Worm (Caenorhabditis elegans) whole organism, L3 larva: ENCODE results near the gene C01G12.16.

Experiments used
- R02D3.7 ChIP-seq: fragments of 150-350 bp; optimal IDR thresholded peaks from 2 replicates; lab custom pipeline; 2014; ENCODE audit warnings: missing biosample characterization, missing genetic modification characterization
- ZK546.5 ChIP-seq: sonication (generic microtip); optimal IDR thresholded peaks from 2 replicates; lab custom pipeline; 2017; ENCODE audit warnings: missing biosample characterization, missing genetic modification characterization
- aly-2 ChIP-seq: fragments of 150-350 bp; optimal IDR thresholded peaks from 2 replicates; lab custom pipeline; 2014; ENCODE audit warnings: missing biosample characterization, missing genetic modification characterization
- ama-1 ChIP-seq: fragments of 150-350 bp; optimal IDR thresholded peaks from 2 replicates; lab custom pipeline; 2018
- ceh-16 ChIP-seq: sonication (generic microtip); optimal IDR thresholded peaks from 2 replicates; lab custom pipeline; 2017; ENCODE audit warnings: missing biosample characterization, missing genetic modification characterization
- ceh-28 ChIP-seq: fragments of 150-350 bp; optimal IDR thresholded peaks from 2 replicates; lab custom pipeline; 2014; ENCODE audit warnings: missing biosample characterization, missing genetic modification reagents, missing genetic modification characterization
- ceh-82 ChIP-seq: fragments of 150-350 bp; optimal IDR thresholded peaks from 2 replicates; lab custom pipeline; 2014; ENCODE audit warnings: missing biosample characterization, missing genetic modification characterization
- ceh-9 ChIP-seq: sonication (generic microtip); optimal IDR thresholded peaks from 2 replicates; lab custom pipeline; 2018; ENCODE audit warnings: missing biosample characterization, missing genetic modification characterization
- egl-5 ChIP-seq: fragments of 150-350 bp; optimal IDR thresholded peaks from 2 replicates; lab custom pipeline; 2017; ENCODE audit warnings: missing biosample characterization, missing genetic modification reagents, missing genetic modification characterization, inconsistent platforms
- elt-1 ChIP-seq: fragments of 150-350 bp; optimal IDR thresholded peaks from 2 replicates; lab custom pipeline; 2014; ENCODE audit warnings: missing biosample characterization, missing genetic modification characterization
- elt-2 ChIP-seq: sonication (generic microtip); optimal IDR thresholded peaks from 2 replicates; lab custom pipeline; 2016; ENCODE audit warnings: missing genetic modification reagents, mild to moderate bottlenecking, missing genetic modification characterization, missing compliant biosample characterization
- elt-3 ChIP-seq, 3 experiments: fragments of 150-350 bp in 1 of 3; sonication (generic microtip) in 2 of 3; optimal IDR thresholded peaks; 2 replicates in 2 of 3; 4 replicates in 1 of 3; lab custom pipeline; 2014 to 2017; ENCODE audit warnings: missing biosample characterization in 3 of 3, missing genetic modification characterization in 3 of 3
- fkh-10 ChIP-seq: sonication (generic microtip); optimal IDR thresholded peaks from 2 replicates; lab custom pipeline; 2017; ENCODE audit warnings: missing biosample characterization, missing genetic modification reagents, missing genetic modification characterization
- fos-1 ChIP-seq: fragments of 150-350 bp; optimal IDR thresholded peaks from 2 replicates; lab custom pipeline; 2014; ENCODE audit warnings: missing biosample characterization, missing genetic modification characterization
- hmg-11 ChIP-seq: sonication (generic microtip); optimal IDR thresholded peaks from 2 replicates; lab custom pipeline; 2016; ENCODE audit warnings: missing genetic modification characterization, missing compliant biosample characterization
- jun-1 ChIP-seq: fragments of 150-350 bp; optimal IDR thresholded peaks from 2 replicates; lab custom pipeline; 2014; ENCODE audit warnings: missing biosample characterization, missing genetic modification reagents, missing genetic modification characterization
- lin-15B ChIP-seq: fragments of 150-350 bp; optimal IDR thresholded peaks from 2 replicates; lab custom pipeline; 2014; ENCODE audit warnings: missing biosample characterization, missing genetic modification characterization
- lin-39 ChIP-seq: fragments of 150-350 bp; optimal IDR thresholded peaks from 2 replicates; lab custom pipeline; 2018; ENCODE audit warnings: missing biosample characterization, missing genetic modification reagents, missing genetic modification characterization
- lsy-12 ChIP-seq: sonication (generic microtip); optimal IDR thresholded peaks from 2 replicates; lab custom pipeline; 2016; ENCODE audit warnings: mild to moderate bottlenecking, missing genetic modification characterization, missing compliant biosample characterization
- mdl-1 ChIP-seq: fragments of 150-350 bp; optimal IDR thresholded peaks from 2 replicates; lab custom pipeline; 2014; ENCODE audit warnings: missing biosample characterization, missing genetic modification characterization
- mml-1 ChIP-seq: fragments of 150-350 bp; sonication (generic microtip); optimal IDR thresholded peaks from 3 replicates; lab custom pipeline; 2014; ENCODE audit warnings: missing biosample characterization, missing genetic modification characterization
- nfya-1 ChIP-seq: sonication (generic microtip); optimal IDR thresholded peaks from 2 replicates; lab custom pipeline; 2017; ENCODE audit warnings: missing genetic modification characterization, mild to moderate bottlenecking, missing compliant biosample characterization, antibody characterized with exemption, moderate library complexity; ENCODE audit not compliant: insufficient read depth
- nhr-11 ChIP-seq: fragments of 150-350 bp; optimal IDR thresholded peaks from 2 replicates; lab custom pipeline; 2014; ENCODE audit warnings: missing biosample characterization, missing genetic modification characterization
- nhr-23 ChIP-seq: fragments of 150-350 bp; optimal IDR thresholded peaks from 2 replicates; lab custom pipeline; 2014; ENCODE audit warnings: missing biosample characterization, missing genetic modification reagents, missing genetic modification characterization
- nhr-237 ChIP-seq: fragments of 150-350 bp; optimal IDR thresholded peaks from 2 replicates; lab custom pipeline; 2014; ENCODE audit warnings: missing biosample characterization, missing genetic modification characterization
- nhr-25 ChIP-seq: sonication (generic microtip); optimal IDR thresholded peaks from 2 replicates; lab custom pipeline; 2017; ENCODE audit warnings: missing biosample characterization, missing genetic modification characterization
- nhr-28 ChIP-seq: fragments of 150-350 bp; optimal IDR thresholded peaks from 2 replicates; lab custom pipeline; 2014; ENCODE audit warnings: missing biosample characterization, missing genetic modification characterization
- nhr-43 ChIP-seq: sonication (generic microtip); optimal IDR thresholded peaks from 2 replicates; lab custom pipeline; 2016; ENCODE audit warnings: mild to moderate bottlenecking, missing genetic modification characterization, missing compliant biosample characterization; ENCODE audit not compliant: poor library complexity, severe bottlenecking
- nhr-67 ChIP-seq: fragments of 150-350 bp; optimal IDR thresholded peaks from 2 replicates; lab custom pipeline; 2014; ENCODE audit warnings: missing biosample characterization, missing genetic modification characterization
- nhr-76 ChIP-seq: fragments of 150-350 bp; sonication (generic microtip); optimal IDR thresholded peaks from 5 replicates; lab custom pipeline; 2014; ENCODE audit warnings: missing biosample characterization, missing genetic modification characterization
- nhr-77 ChIP-seq: fragments of 150-350 bp; optimal IDR thresholded peaks from 2 replicates; lab custom pipeline; 2014; ENCODE audit warnings: missing biosample characterization, missing genetic modification characterization
- pha-4 ChIP-seq: fragments of 150-350 bp; optimal IDR thresholded peaks from 2 replicates; lab custom pipeline; 2014; ENCODE audit warnings: missing biosample characterization, missing genetic modification reagents, missing genetic modification characterization
- sea-2 ChIP-seq: fragments of 150-350 bp; sonication (generic microtip); optimal IDR thresholded peaks from 4 replicates; lab custom pipeline; 2014; ENCODE audit warnings: missing biosample characterization, missing genetic modification reagents, missing genetic modification characterization
- skn-1 ChIP-seq: fragments of 150-350 bp; optimal IDR thresholded peaks from 2 replicates; lab custom pipeline; 2014; ENCODE audit warnings: missing biosample characterization, missing genetic modification characterization
- snpc-4 ChIP-seq: fragments of 150-350 bp; optimal IDR thresholded peaks from 2 replicates; lab custom pipeline; 2014; ENCODE audit warnings: missing biosample characterization, missing genetic modification characterization
- tbx-2 ChIP-seq: sonication (generic microtip); optimal IDR thresholded peaks from 2 replicates; lab custom pipeline; 2016; ENCODE audit warnings: mild to moderate bottlenecking, missing genetic modification characterization, missing compliant biosample characterization
- unc-62 ChIP-seq: fragments of 150-350 bp; sonication (generic microtip); optimal IDR thresholded peaks from 4 replicates; lab custom pipeline; 2014; ENCODE audit warnings: missing biosample characterization, missing genetic modification reagents, missing genetic modification characterization
- zag-1 ChIP-seq: fragments of 150-350 bp; optimal IDR thresholded peaks from 2 replicates; lab custom pipeline; 2014; ENCODE audit warnings: missing biosample characterization, missing genetic modification characterization
- ztf-4 ChIP-seq: fragments of 150-350 bp; optimal IDR thresholded peaks from 2 replicates; lab custom pipeline; 2014; ENCODE audit warnings: missing biosample characterization, missing genetic modification characterization

The C01G12.16 gene

DNA sequence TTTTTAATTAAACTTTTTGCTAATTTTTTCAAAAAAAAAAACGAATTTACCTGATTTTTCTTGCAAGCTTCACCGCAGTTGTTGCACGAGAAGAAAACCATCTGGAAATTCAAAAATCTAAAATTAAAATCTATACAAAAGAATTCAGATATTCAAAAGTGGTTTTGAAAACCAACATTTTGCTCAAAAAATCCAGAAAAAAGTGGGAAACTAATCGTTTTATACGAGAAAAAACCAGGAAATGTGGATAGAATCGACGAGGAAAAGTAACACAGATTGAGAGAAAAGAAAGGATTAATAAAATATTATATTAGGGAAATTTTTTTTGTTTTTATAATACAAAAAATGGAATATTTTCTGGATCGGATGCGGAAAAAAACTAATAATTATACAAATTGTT, 3.0 kb downstream of the C01G12.16 start, which contains the start of gene C16C10.8:
Gene C16C10.8 (minus strand): TSS at position 101 of the 400 bp plus-strand sequence.
- TF ChIP-seq ceh-16 (tag; lab: Kevin White, UChicago) (no peak), mml-1 (tag; lab: Kevin White, UChicago) (no peak), elt-1 (tag; lab: Kevin White, UChicago) (no peak), fos-1 (tag; lab: Kevin White, UChicago) (no peak), ztf-4 (tag; lab: Kevin White, UChicago) (no peak), aly-2 (tag; lab: Kevin White, UChicago) (no peak), nhr-11 (tag; lab: Kevin White, UChicago) (no peak), elt-2 (tag; lab: Kevin White, UChicago) (no peak), unc-62 (GFP tag; lab: Kevin White, UChicago) (no peak), zag-1 (tag; lab: Kevin White, UChicago) (no peak), nhr-23 (tag; lab: Kevin White, UChicago) (no peak), ceh-28 (tag; lab: Kevin White, UChicago) (no peak), pha-4 (tag; lab: Kevin White, UChicago) (no peak), lin-15B (tag; lab: Kevin White, UChicago) (no peak), hmg-11 (no peak), R02D3.7 (tag; lab: Kevin White, UChicago) (no peak), elt-3 (tag; optimal IDR thresholded peaks at IDR 0.05; lab: Kevin White, UChicago) (no peak)
- TF ChIP-seq, all 47 proteins: peak for 0

DNA sequence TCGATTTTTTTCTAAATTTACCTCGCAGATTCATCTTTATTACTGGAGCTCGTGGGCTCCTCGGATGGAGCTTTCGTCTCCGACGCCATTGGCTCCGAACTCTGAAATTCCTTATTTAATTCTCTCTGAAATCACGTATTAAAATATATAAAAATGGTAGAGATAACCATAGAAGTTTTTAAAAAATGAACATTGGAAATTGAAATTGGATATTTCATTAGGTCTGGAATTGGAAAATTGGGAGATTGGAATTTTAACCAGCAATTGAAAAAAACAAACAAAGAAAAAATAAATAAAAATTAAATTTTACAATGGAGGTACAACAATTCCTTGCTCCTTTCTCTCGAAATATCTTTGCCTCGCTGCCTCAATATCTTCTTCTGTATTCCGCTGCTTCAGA, 5.7 kb downstream of the C01G12.16 start, which contains the start of gene rnf-5:
Gene rnf-5 (minus strand): TSS at position 101 of the 400 bp plus-strand sequence.
- TF ChIP-seq nfya-1 (tag; lab: Kevin White, UChicago) (no peak), nhr-67 (no peak), egl-5 (no peak), ceh-9 (tag; lab: Kevin White, UChicago) (no peak), jun-1 (tag; lab: Kevin White, UChicago) (no peak), nhr-11 (tag; lab: Kevin White, UChicago) (no peak)

DNA sequence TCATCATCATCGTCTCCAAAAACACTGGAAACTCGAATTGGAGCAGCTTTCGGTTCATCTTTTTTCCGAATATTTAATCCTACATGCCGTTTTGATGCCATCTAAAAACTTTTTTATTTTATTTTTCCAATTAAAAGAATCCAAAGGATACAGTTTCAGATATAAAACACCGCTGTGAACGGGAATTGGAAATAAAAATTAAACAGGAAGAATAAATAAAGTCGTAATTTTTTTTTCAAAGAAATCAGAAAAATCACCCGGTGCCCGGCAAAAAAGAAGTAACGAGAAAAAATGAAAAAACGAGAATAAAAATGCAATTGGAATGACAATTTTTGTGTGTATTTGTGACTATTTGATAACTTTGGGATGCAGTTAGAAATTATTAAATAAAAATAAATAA, 7.6 kb downstream of the C01G12.16 start, which contains the start of gene ccdc-55:
Gene ccdc-55 (minus strand): TSS at position 101 of the 400 bp plus-strand sequence.
- TF ChIP-seq nhr-237 (tag; lab: Kevin White, UChicago) = no peak
- no peak for TF ChIP-seq R02D3.7 (tag; lab: Kevin White, UChicago)
- no peak for TF ChIP-seq lin-15B (tag; lab: Kevin White, UChicago)
- no peak for TF ChIP-seq sea-2 (GFP tag; lab: Kevin White, UChicago)
- TF ChIP-seq tbx-2 (tag; lab: Kevin White, UChicago) = no peak
- TF ChIP-seq fkh-10 (GFP tag; lab: Kevin White, UChicago) = no peak
- TF ChIP-seq snpc-4 = no peak
- TF ChIP-seq nhr-76 (tag; lab: Kevin White, UChicago) = no peak
- TF ChIP-seq zag-1 (tag; lab: Kevin White, UChicago) = no peak
- no peak for TF ChIP-seq nhr-11 (tag; lab: Kevin White, UChicago)
- no peak for TF ChIP-seq nhr-43 (tag; lab: Kevin White, UChicago)
- TF ChIP-seq ztf-4 (tag; lab: Kevin White, UChicago) = no peak
- TF ChIP-seq nhr-25 (tag; lab: Kevin White, UChicago) = no peak
- TF ChIP-seq nhr-67 = no peak

DNA sequence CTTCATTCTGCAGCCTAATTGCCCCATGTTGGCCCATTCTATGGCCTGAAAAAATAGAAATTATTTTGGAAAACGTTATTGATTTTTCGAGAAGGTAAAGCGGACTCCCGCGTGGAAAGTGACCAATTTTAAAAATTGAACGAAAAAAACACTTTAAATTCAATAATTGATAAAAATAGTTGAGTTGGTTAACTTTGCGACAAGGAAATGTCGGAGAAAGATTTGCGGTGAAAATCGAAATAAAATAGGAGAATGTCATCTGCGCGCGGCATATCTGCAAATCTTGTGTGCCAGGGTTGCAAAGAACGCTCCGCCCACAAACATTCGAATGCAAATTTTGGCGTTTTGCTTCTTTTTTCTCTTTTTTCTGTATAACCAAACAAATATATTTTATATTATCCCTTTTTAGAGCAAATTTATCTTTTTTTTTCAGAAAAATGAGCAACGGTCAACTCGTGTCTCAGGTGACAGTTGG, 9.9 kb downstream of the C01G12.16 start, which contains the start of the genes rnf-121 and C16C10.4:
Gene rnf-121 (minus strand): TSS at position 51 of the 475 bp plus-strand sequence.
Gene C16C10.4 (plus strand): TSS at position 434 of the 475 bp plus-strand sequence.
- TF ChIP-seq fos-1 (tag; lab: Kevin White, UChicago) = no peak
- TF ChIP-seq fkh-10 (GFP tag; lab: Kevin White, UChicago) = no peak
- TF ChIP-seq hmg-11 = peak; percentile 87
- peak; percentile 29 for TF ChIP-seq R02D3.7 (tag; lab: Kevin White, UChicago)
- TF ChIP-seq mml-1 (tag; lab: Kevin White, UChicago) = no peak
- no peak for TF ChIP-seq nfya-1 (tag; lab: Kevin White, UChicago)
- peak; percentile 25 for TF ChIP-seq nhr-67
- TF ChIP-seq nhr-25 (tag; lab: Kevin White, UChicago) = peak; percentile 22
- TF ChIP-seq ZK546.5 (tag; lab: Kevin White, UChicago) = no peak
- peak; percentile 55 for TF ChIP-seq nhr-23 (tag; lab: Kevin White, UChicago)
- TF ChIP-seq mdl-1 = no peak
- no peak for TF ChIP-seq elt-3 (tag; optimal IDR thresholded peaks at IDR 0.05; lab: Kevin White, UChicago)
- TF ChIP-seq ama-1 = no peak
- TF ChIP-seq lin-15B (tag; lab: Kevin White, UChicago) = peak; percentile 33
- peak; percentile 52 for TF ChIP-seq lsy-12
- TF ChIP-seq nhr-28 (tag; lab: Kevin White, UChicago) = no peak
- no peak for TF ChIP-seq elt-1 (tag; lab: Kevin White, UChicago)
- TF ChIP-seq nhr-43 (tag; lab: Kevin White, UChicago) = peak; percentile 89
- no peak for TF ChIP-seq unc-62 (GFP tag; lab: Kevin White, UChicago)
- no peak for TF ChIP-seq ceh-82 (tag; lab: Kevin White, UChicago)
- TF ChIP-seq ztf-4 (tag; lab: Kevin White, UChicago) = no peak
- peak; percentile 22 for TF ChIP-seq elt-2 (tag; lab: Kevin White, UChicago)
- TF ChIP-seq ceh-28 (tag; lab: Kevin White, UChicago) = peak; percentile 44
- TF ChIP-seq ceh-16 (tag; lab: Kevin White, UChicago) = peak; percentile 3
- no peak for TF ChIP-seq nhr-77 (tag; lab: Kevin White, UChicago)
- TF ChIP-seq snpc-4 = peak; percentile 64
- peak; percentile 59 for TF ChIP-seq pha-4 (tag; lab: Kevin White, UChicago)
- TF ChIP-seq sea-2 (GFP tag; lab: Kevin White, UChicago) = no peak
- peak; percentile 17 for TF ChIP-seq tbx-2 (tag; lab: Kevin White, UChicago)
- TF ChIP-seq skn-1 = peak; percentile 31
- TF ChIP-seq lin-39 (tag; lab: Kevin White, UChicago) = no peak
